Fruit fly (Drosophila melanogaster) whole organism, embryonic: ENCODE results near the gene nmo.

ENCODE experiments used
- ATbp ChIP-seq: fragments of 200-800 bp; sonication (Bioruptor generic); optimal IDR thresholded peaks from 2 replicates; lab custom pipeline; 2017; ENCODE audit warnings: missing biosample characterization, mild to moderate bottlenecking, missing genetic modification characterization, missing genetic modification reagents
- BtbVII ChIP-seq: fragments of 200-800 bp; sonication (Bioruptor generic); optimal IDR thresholded peaks from 3 replicates; lab custom pipeline; 2017; ENCODE audit warnings: missing biosample characterization, mild to moderate bottlenecking, missing genetic modification characterization
- CG10959 ChIP-seq: fragments of 200-800 bp; sonication (Bioruptor generic); IDR thresholded peaks from 2 replicates; pipeline ENCODE4 v1.3.6; 2022; ENCODE audit warnings: missing biosample characterization, missing genetic modification characterization
- CG11560 ChIP-seq: fragments of 200-800 bp; sonication (Bioruptor generic); IDR thresholded peaks from 3 replicates; pipeline ENCODE4 v1.3.6; 2022; ENCODE audit warnings: missing biosample characterization, missing genetic modification characterization
- CG12942 ChIP-seq: fragments of 200-800 bp; sonication (Bioruptor generic); optimal IDR thresholded peaks from 3 replicates; lab custom pipeline; 2016; ENCODE audit warnings: missing biosample characterization, missing genetic modification characterization
- CG16815 ChIP-seq: fragments of 200-800 bp; sonication (Bioruptor generic); optimal IDR thresholded peaks from 3 replicates; lab custom pipeline; 2017; ENCODE audit warnings: missing biosample characterization, mild to moderate bottlenecking, missing genetic modification characterization
- CG16863 ChIP-seq: fragments of 200-800 bp; sonication (Bioruptor generic); optimal IDR thresholded peaks from 3 replicates; lab custom pipeline; 2016; ENCODE audit warnings: missing biosample characterization, missing genetic modification characterization
- CG17568 ChIP-seq: fragments of 200-800 bp; sonication (Bioruptor generic); optimal IDR thresholded peaks from 2 replicates; lab custom pipeline; 2018; ENCODE audit warnings: missing biosample characterization, mild to moderate bottlenecking, missing genetic modification characterization, moderate library complexity
- CG18764 ChIP-seq: fragments of 200-800 bp; sonication (Bioruptor generic); optimal IDR thresholded peaks from 3 replicates; lab custom pipeline; 2016; ENCODE audit warnings: missing biosample characterization, missing genetic modification characterization
- CG31388 ChIP-seq: fragments of 200-800 bp; sonication (Bioruptor generic); optimal IDR thresholded peaks from 2 replicates; lab custom pipeline; 2016; ENCODE audit warnings: missing biosample characterization, missing genetic modification characterization
- CG32772 ChIP-seq: fragments of 200-800 bp; sonication (Bioruptor generic); IDR thresholded peaks from 2 replicates; pipeline ENCODE4 v1.3.6; 2022; ENCODE audit warnings: missing biosample characterization, missing genetic modification characterization
- CG43689 ChIP-seq: fragments of 200-800 bp; sonication (Bioruptor generic); IDR thresholded peaks from 2 replicates; pipeline ENCODE4 v1.3.6; 2022; ENCODE audit warnings: missing biosample characterization, missing genetic modification characterization
- CG5245 ChIP-seq: fragments of 200-800 bp; sonication (Bioruptor generic); optimal IDR thresholded peaks from 3 replicates; lab custom pipeline; 2016; ENCODE audit warnings: missing biosample characterization, missing genetic modification characterization
- CG6683 ChIP-seq: fragments of 200-800 bp; sonication (Bioruptor generic); optimal IDR thresholded peaks from 2 replicates; lab custom pipeline; 2017; ENCODE audit warnings: missing biosample characterization, mild to moderate bottlenecking, missing genetic modification characterization, missing genetic modification reagents
- CG6689 ChIP-seq: fragments of 200-800 bp; sonication (Bioruptor generic); IDR thresholded peaks from 2 replicates; pipeline ENCODE4 v1.3.6; 2022; ENCODE audit warnings: missing biosample characterization, missing genetic modification characterization
- CG6813 ChIP-seq: fragments of 200-800 bp; sonication (Bioruptor generic); optimal IDR thresholded peaks from 2 replicates; lab custom pipeline; 2017; ENCODE audit warnings: missing biosample characterization, missing genetic modification characterization, mild to moderate bottlenecking, moderate library complexity, missing genetic modification reagents
- CG7271 ChIP-seq: fragments of 200-800 bp; sonication (Bioruptor generic); optimal IDR thresholded peaks from 2 replicates; lab custom pipeline; 2018; ENCODE audit warnings: missing biosample characterization, mild to moderate bottlenecking, missing genetic modification characterization, moderate library complexity
- CG7372 ChIP-seq: fragments of 200-800 bp; sonication (Bioruptor generic); IDR thresholded peaks from 2 replicates; pipeline ENCODE4 v1.3.6; 2022; ENCODE audit warnings: missing biosample characterization, missing genetic modification characterization
- CG7928 ChIP-seq: fragments of 200-800 bp; sonication (Bioruptor generic); optimal IDR thresholded peaks from 2 replicates; lab custom pipeline; 2017; ENCODE audit warnings: missing biosample characterization, mild to moderate bottlenecking, missing genetic modification characterization
- CG8281 ChIP-seq: fragments of 200-800 bp; sonication (Bioruptor generic); optimal IDR thresholded peaks from 2 replicates; lab custom pipeline; 2018; ENCODE audit warnings: missing biosample characterization, mild to moderate bottlenecking, missing genetic modification characterization, moderate library complexity
- CG8478 ChIP-seq: fragments of >200 bp; optimal IDR thresholded peaks from 2 replicates; lab custom pipeline; 2018
- CG8765 ChIP-seq: fragments of 200-800 bp; sonication (Bioruptor generic); IDR thresholded peaks from 2 replicates; pipeline ENCODE4 v1.3.6; 2022; ENCODE audit warnings: missing biosample characterization, missing genetic modification characterization
- CG9609 ChIP-seq: fragments of 200-800 bp; sonication (Bioruptor generic); optimal IDR thresholded peaks from 3 replicates; lab custom pipeline; 2016; ENCODE audit warnings: missing biosample characterization, missing genetic modification characterization
- CG9727 ChIP-seq: fragments of 200-800 bp; sonication (Bioruptor generic); optimal IDR thresholded peaks from 3 replicates; lab custom pipeline; 2017; ENCODE audit warnings: missing biosample characterization, mild to moderate bottlenecking, missing genetic modification characterization
- Deaf1 ChIP-seq: fragments of 200-800 bp; optimal IDR thresholded peaks from 3 replicates; lab custom pipeline; 2019; ENCODE audit warnings: missing biosample characterization, mild to moderate bottlenecking, missing genetic modification characterization, moderate library complexity
- E2f2 ChIP-seq: fragments of 200-800 bp; sonication (Bioruptor generic); IDR thresholded peaks from 2 replicates; pipeline ENCODE4 v1.3.6; 2022; ENCODE audit warnings: missing biosample characterization, missing genetic modification characterization
- Ets65A ChIP-seq: fragments of 200-800 bp; sonication (Bioruptor generic); peaks from one replicate; lab custom pipeline; 2016; ENCODE audit warnings: missing biosample characterization, missing genetic modification characterization
- Gug ChIP-seq: fragments of 200-800 bp; sonication (Bioruptor generic); IDR thresholded peaks from 4 replicates; pipeline ENCODE4 v1.3.6; 2022; ENCODE audit warnings: missing biosample characterization, missing genetic modification characterization
- Hr3 ChIP-seq: fragments of 200-800 bp; sonication (Bioruptor generic); optimal IDR thresholded peaks from 3 replicates; lab custom pipeline; 2016; ENCODE audit warnings: missing biosample characterization, missing genetic modification characterization
- Poxn ChIP-seq: fragments of 200-800 bp; sonication (Bioruptor generic); IDR thresholded peaks from 2 replicates; pipeline ENCODE4 v1.3.6; 2022; ENCODE audit warnings: missing biosample characterization, missing genetic modification characterization
- Side ChIP-seq: fragments of 200-800 bp; sonication (Bioruptor generic); optimal IDR thresholded peaks from 2 replicates; lab custom pipeline; 2016; ENCODE audit warnings: missing biosample characterization, missing genetic modification characterization
- abd-A ChIP-seq: fragments of 200-800 bp; sonication (Bioruptor generic); optimal IDR thresholded peaks from 3 replicates; lab custom pipeline; 2019; ENCODE audit warnings: missing biosample characterization, mild to moderate bottlenecking, missing genetic modification characterization, moderate library complexity
- ara ChIP-seq: fragments of 200-800 bp; sonication (Bioruptor generic); IDR thresholded peaks from 2 replicates; pipeline ENCODE4 v1.3.6; 2022; ENCODE audit warnings: missing biosample characterization, missing genetic modification characterization
- az2 ChIP-seq: fragments of 200-800 bp; sonication (Bioruptor generic); optimal IDR thresholded peaks from 3 replicates; lab custom pipeline; 2016; ENCODE audit warnings: missing biosample characterization, missing genetic modification characterization
- cato ChIP-seq: fragments of 200-800 bp; sonication (Bioruptor generic); optimal IDR thresholded peaks from 2 replicates; lab custom pipeline; 2016; ENCODE audit warnings: missing biosample characterization, missing genetic modification characterization, borderline replicate concordance
- crp ChIP-seq, 2 experiments: fragments of 200-800 bp; sonication (Bioruptor generic); optimal IDR thresholded peaks; 2 replicates in 1 of 2; 3 replicates in 1 of 2; lab custom pipeline; 2017; ENCODE audit warnings: missing biosample characterization in 2 of 2, missing genetic modification characterization in 2 of 2, mild to moderate bottlenecking in 1 of 2, moderate library complexity in 1 of 2
- da ChIP-seq: fragments of 200-800 bp; sonication (Bioruptor generic); optimal IDR thresholded peaks from 2 replicates; lab custom pipeline; 2016; ENCODE audit warnings: missing biosample characterization, missing genetic modification characterization
- dmrt99B ChIP-seq: fragments of 200-800 bp; sonication (Bioruptor generic); optimal IDR thresholded peaks from 2 replicates; lab custom pipeline; 2018; ENCODE audit warnings: missing biosample characterization, mild to moderate bottlenecking, missing genetic modification characterization, moderate library complexity
- emc ChIP-seq: fragments of 200-800 bp; sonication (Bioruptor generic); optimal IDR thresholded peaks from 2 replicates; lab custom pipeline; 2016; ENCODE audit warnings: missing biosample characterization, missing genetic modification characterization
- ftz-f1 ChIP-seq: fragments of 200-800 bp; sonication (Bioruptor generic); optimal IDR thresholded peaks from 2 replicates; lab custom pipeline; 2016; ENCODE audit warnings: missing biosample characterization, missing genetic modification characterization
- lilli ChIP-seq: fragments of 200-800 bp; sonication (Bioruptor generic); optimal IDR thresholded peaks from 3 replicates; lab custom pipeline; 2016; ENCODE audit warnings: missing biosample characterization, missing genetic modification characterization
- nerfin-1 ChIP-seq: fragments of 200-800 bp; sonication (Bioruptor generic); optimal IDR thresholded peaks from 3 replicates; lab custom pipeline; 2019; ENCODE audit warnings: missing biosample characterization, mild to moderate bottlenecking, missing genetic modification characterization, moderate library complexity
- nom ChIP-seq: fragments of 200-800 bp; sonication (Bioruptor generic); optimal IDR thresholded peaks from 2 replicates; lab custom pipeline; 2017; ENCODE audit warnings: missing biosample characterization, missing genetic modification characterization, mild to moderate bottlenecking, moderate library complexity, missing genetic modification reagents
- sc ChIP-seq, 3 experiments: fragments of >200 bp in 2 of 3; fragments of 200-800 bp in 1 of 3; sonication (Bioruptor generic) in 1 of 3; optimal IDR thresholded peaks; 2 replicates in 2 of 3; 3 replicates in 1 of 3; lab custom pipeline; 2017; ENCODE audit warnings: mild to moderate bottlenecking in 1 of 3, missing biosample characterization in 1 of 3, missing genetic modification characterization in 1 of 3, missing genetic modification reagents in 1 of 3
- scrt ChIP-seq: fragments of 200-800 bp; sonication (Bioruptor generic); optimal IDR thresholded peaks from 2 replicates; lab custom pipeline; 2018; ENCODE audit warnings: missing biosample characterization, mild to moderate bottlenecking, missing genetic modification characterization, moderate library complexity
- unpg ChIP-seq: fragments of 200-800 bp; sonication (Bioruptor generic); optimal IDR thresholded peaks from 3 replicates; lab custom pipeline; 2018; ENCODE audit warnings: missing biosample characterization, mild to moderate bottlenecking, missing genetic modification characterization, moderate library complexity
- vvl ChIP-seq: fragments of 200-800 bp; sonication (Bioruptor generic); IDR thresholded peaks from 2 replicates; pipeline ENCODE4 v1.3.6; 2022; ENCODE audit warnings: missing biosample characterization, missing genetic modification characterization
- yki ChIP-seq: fragments of >200 bp; optimal IDR thresholded peaks from 3 replicates; lab custom pipeline; 2018
- zf30C ChIP-seq: fragments of 200-800 bp; sonication (Bioruptor generic); optimal IDR thresholded peaks from 3 replicates; lab custom pipeline; 2018; ENCODE audit warnings: missing biosample characterization, mild to moderate bottlenecking, missing genetic modification characterization

The nmo gene

DNA sequence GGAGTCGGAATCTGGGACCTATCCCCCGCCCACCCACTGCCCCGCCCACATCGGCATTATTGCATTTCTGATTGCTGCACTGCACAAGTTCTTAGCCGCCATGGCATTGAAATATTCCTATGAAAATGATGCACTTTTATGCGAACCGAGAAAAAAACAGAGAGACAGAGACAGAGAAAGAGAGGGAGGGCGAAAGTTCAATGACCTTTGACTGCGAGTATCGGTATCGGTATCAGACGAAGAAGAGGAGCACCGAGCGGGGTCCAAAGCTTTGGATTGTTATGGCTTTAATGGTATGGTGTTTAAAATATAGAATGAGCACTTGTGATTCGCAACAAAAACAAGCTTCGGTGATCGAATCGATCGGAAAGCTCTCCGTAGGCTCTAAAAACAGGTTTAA, 78.6 kb downstream of the nmo start (continued):
- TF ChIP-seq ara (GFP tag; lab: Robert Waterston, UW) (no peak), CG18764 (GFP tag; lab: Kevin White, UChicago) (no peak), CG6683 (GFP tag; lab: Kevin White, UChicago) (no peak), CG11560 (tag; lab: Robert Waterston, UW) (no peak), CG43689 (GFP tag; lab: Robert Waterston, UW) (no peak), CG16863 (GFP tag; lab: Kevin White, UChicago) (no peak), CG8765 (GFP tag; lab: Robert Waterston, UW) (no peak), CG7372 (GFP tag; lab: Robert Waterston, UW) (no peak), Gug (GFP tag; lab: Robert Waterston, UW) (no peak), ATbp (GFP tag; lab: Kevin White, UChicago) (no peak), CG5245 (no peak), BtbVII (no peak), crp (GFP tag; optimal IDR thresholded peaks at IDR 0.05; lab: Kevin White, UChicago) (no peak), da (GFP tag; lab: Kevin White, UChicago) (no peak), CG6813 (no peak), az2 (no peak), CG9609 (GFP tag; lab: Kevin White, UChicago) (no peak), nerfin-1 (tag; lab: Kevin White, UChicago) (no peak)

DNA sequence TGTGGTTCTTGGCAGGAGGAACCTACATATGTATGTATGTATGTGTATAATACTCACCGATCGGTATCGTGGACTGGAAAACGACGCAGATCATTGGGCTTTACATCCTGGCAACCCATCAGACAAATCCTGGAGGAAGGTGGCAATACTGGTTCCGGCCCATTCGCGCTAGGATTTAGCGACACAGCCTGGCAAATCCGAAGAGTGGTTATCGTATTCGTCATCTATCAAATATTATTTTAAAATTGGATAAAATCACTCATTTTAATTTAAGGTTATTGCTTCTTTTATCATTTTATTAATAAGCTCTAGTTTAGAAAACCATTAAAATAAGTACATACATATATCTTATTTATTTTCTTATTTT, 79.0 kb downstream of the nmo start:
- peak; percentile 1 for TF ChIP-seq Deaf1 (tag; lab: Kevin White, UChicago)
- TF ChIP-seq CG7928, result no peak
- peak; percentile 34 for TF ChIP-seq nom (GFP tag; lab: Kevin White, UChicago)
- no peak for TF ChIP-seq CG7271

DNA sequence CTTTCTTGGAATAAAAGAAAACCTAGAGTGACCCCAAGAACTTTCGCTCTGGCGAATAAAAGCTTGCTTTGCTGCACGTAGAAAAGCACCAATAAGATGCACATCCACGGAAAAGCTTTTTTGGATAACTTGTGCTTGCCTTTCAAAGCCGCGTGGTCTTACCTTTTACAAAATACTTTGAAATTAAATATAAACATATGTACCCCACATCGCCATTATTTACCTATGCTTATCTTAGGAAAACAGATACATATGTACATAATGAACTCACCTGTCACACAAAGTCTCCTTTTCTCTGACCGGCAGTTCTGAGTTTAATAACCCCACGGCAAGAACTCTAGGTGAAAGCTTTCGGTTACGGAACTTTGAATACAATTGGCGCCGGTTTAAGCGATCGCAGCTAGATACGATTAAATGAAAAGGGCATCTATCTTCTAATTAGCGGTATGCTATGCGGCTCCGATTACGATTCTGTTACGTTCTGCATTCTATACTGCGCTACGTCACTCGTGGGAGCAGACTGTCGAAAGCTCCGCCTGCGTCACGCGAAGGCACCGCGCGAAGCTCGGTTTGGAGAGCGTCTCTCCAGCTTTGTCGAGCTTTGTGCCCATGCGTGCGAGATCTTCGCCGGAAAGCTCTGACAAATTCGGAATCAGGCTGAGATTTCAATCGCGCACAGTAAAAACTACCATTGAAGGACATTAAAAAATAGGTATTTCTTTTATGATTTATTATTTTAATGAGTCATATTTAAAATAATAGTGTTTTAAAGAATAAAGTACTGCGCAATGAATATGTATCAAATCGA, 79.5 kb downstream of the nmo start, which contains the start of gene bip1:
TSS of gene bip1 (minus strand) at position 524 of the 808 bp plus-strand sequence.
- TF ChIP-seq CG8281 (no peak), ftz-f1 (GFP tag; lab: Kevin White, UChicago) (no peak), sc (optimal IDR thresholded peaks at IDR 0.05; lab: Kevin White, UChicago) (no peak), sc (GFP tag; optimal IDR thresholded peaks at IDR 0.05; lab: Kevin White, UChicago) (no peak), yki (lab: Kevin White, UChicago) (no peak), abd-A (tag; lab: Kevin White, UChicago) (no peak), unpg (GFP tag; lab: Kevin White, UChicago) (peak; percentile 22), cato (GFP tag; lab: Kevin White, UChicago) (no peak), E2f2 (GFP tag; lab: Robert Waterston, UW) (peak; percentile 30; the same call in 1 of the 2 replicates), CG17568 (peak; percentile 60), CG8478 (no peak), zf30C (GFP tag; lab: Kevin White, UChicago) (no peak), Hr3 (no peak), CG6689 (no peak), scrt (GFP tag; lab: Kevin White, UChicago) (no peak), Ets65A (GFP tag; lab: Kevin White, UChicago) (no peak), lilli (no peak), emc (no peak), CG32772 (GFP tag; lab: Robert Waterston, UW) (no peak), CG10959 (GFP tag; lab: Robert Waterston, UW) (no peak), vvl (GFP tag; lab: Robert Waterston, UW) (peak; percentile 33; the same call in 1 of the 2 replicates), Side (GFP tag; lab: Kevin White, UChicago) (peak; percentile 19), CG9727 (no peak), CG16815 (GFP tag; lab: Kevin White, UChicago) (no peak), dmrt99B (tag; lab: Kevin White, UChicago) (no peak), Poxn (GFP tag; lab: Robert Waterston, UW) (no peak), CG12942 (GFP tag; lab: Kevin White, UChicago) (no peak), CG31388 (GFP tag; lab: Kevin White, UChicago) (no peak)
